Fruit fly (Drosophila melanogaster) whole organism, embryonic: Measurements from ENCODE around the gene dsx-c73A.

Experiments
- BEAF-32 ChIP-seq: fragments of 200-800 bp; sonication (Bioruptor generic); optimal IDR thresholded peaks from 3 replicates; lab custom pipeline; 2017; ENCODE audit warnings: missing biosample characterization, missing genetic modification characterization, mild to moderate bottlenecking, moderate library complexity, missing genetic modification reagents
- Blimp-1 ChIP-seq: fragments of 200-800 bp; sonication (Bioruptor generic); optimal IDR thresholded peaks from 3 replicates; lab custom pipeline; 2018; ENCODE audit warnings: missing biosample characterization, missing genetic modification characterization, mild to moderate bottlenecking, moderate library complexity, missing genetic modification reagents
- CG11695 ChIP-seq: fragments of 200-800 bp; sonication (Bioruptor generic); IDR thresholded peaks from 3 replicates; pipeline ENCODE4 v1.3.6; 2022; ENCODE audit warnings: missing biosample characterization, missing genetic modification characterization
- CG12391 ChIP-seq: fragments of 200-800 bp; sonication (Bioruptor generic); optimal IDR thresholded peaks from 3 replicates; lab custom pipeline; 2018; ENCODE audit warnings: missing biosample characterization, mild to moderate bottlenecking, missing genetic modification characterization, moderate library complexity
- CG14667 ChIP-seq: fragments of 200-800 bp; sonication (Bioruptor generic); IDR thresholded peaks from 2 replicates; pipeline ENCODE4 v1.3.6; 2022; ENCODE audit warnings: missing biosample characterization, missing genetic modification characterization
- CG14710 ChIP-seq: fragments of 200-800 bp; sonication (Bioruptor generic); optimal IDR thresholded peaks from 3 replicates; lab custom pipeline; 2019; ENCODE audit warnings: missing biosample characterization, mild to moderate bottlenecking, missing genetic modification characterization, moderate library complexity
- CG15514 ChIP-seq: fragments of 200-800 bp; sonication (Bioruptor generic); optimal IDR thresholded peaks from 3 replicates; lab custom pipeline; 2017; ENCODE audit warnings: missing biosample characterization, missing genetic modification characterization, mild to moderate bottlenecking, moderate library complexity, missing genetic modification reagents
- CG18011 ChIP-seq: fragments of 200-800 bp; sonication (Bioruptor generic); optimal IDR thresholded peaks from 2 replicates; lab custom pipeline; 2017; ENCODE audit warnings: missing biosample characterization, missing genetic modification characterization, mild to moderate bottlenecking, moderate library complexity, missing genotype
- CG18599 ChIP-seq: fragments of 200-800 bp; sonication (Bioruptor generic); optimal IDR thresholded peaks from 3 replicates; lab custom pipeline; 2017; ENCODE audit warnings: missing biosample characterization, missing genetic modification characterization, mild to moderate bottlenecking, moderate library complexity, missing genetic modification reagents
- CG32772 ChIP-seq: fragments of 200-800 bp; sonication (Bioruptor generic); IDR thresholded peaks from 2 replicates; pipeline ENCODE4 v1.3.6; 2022; ENCODE audit warnings: missing biosample characterization, missing genetic modification characterization
- CG34376 ChIP-seq: fragments of 200-800 bp; sonication (Bioruptor generic); optimal IDR thresholded peaks from 2 replicates; lab custom pipeline; 2018; ENCODE audit warnings: missing biosample characterization, mild to moderate bottlenecking, missing genetic modification characterization
- CG42726 ChIP-seq: fragments of 200-800 bp; sonication (Bioruptor generic); IDR thresholded peaks from 2 replicates; pipeline ENCODE4 v1.3.6; 2022; ENCODE audit warnings: missing biosample characterization, missing genetic modification characterization; ENCODE audit not compliant: partially characterized antibody
- CG8478 ChIP-seq: fragments of >200 bp; optimal IDR thresholded peaks from 2 replicates; lab custom pipeline; 2018
- CTCF ChIP-seq: fragments of 200-800 bp; sonication (Bioruptor generic); optimal IDR thresholded peaks from 2 replicates; lab custom pipeline; 2017; ENCODE audit warnings: missing biosample characterization, mild to moderate bottlenecking, missing genetic modification characterization, moderate library complexity
- CrebB ChIP-seq: fragments of 200-800 bp; sonication (Bioruptor generic); optimal IDR thresholded peaks from 3 replicates; lab custom pipeline; 2018; ENCODE audit warnings: missing biosample characterization, mild to moderate bottlenecking, missing genetic modification characterization
- Dbx ChIP-seq: fragments of 200-800 bp; sonication (Bioruptor generic); IDR thresholded peaks from 3 replicates; pipeline ENCODE4 v1.3.6; 2022; ENCODE audit warnings: missing biosample characterization, missing genetic modification characterization
- E2f2 ChIP-seq: fragments of 200-800 bp; sonication (Bioruptor generic); IDR thresholded peaks from 2 replicates; pipeline ENCODE4 v1.3.6; 2022; ENCODE audit warnings: missing biosample characterization, missing genetic modification characterization
- Ets97D ChIP-seq: fragments of 200-800 bp; sonication (Bioruptor generic); optimal IDR thresholded peaks from 3 replicates; lab custom pipeline; 2016; ENCODE audit warnings: missing biosample characterization, missing genetic modification characterization
- Fer3 ChIP-seq: fragments of 200-800 bp; sonication (Bioruptor generic); optimal IDR thresholded peaks from 2 replicates; lab custom pipeline; 2018; ENCODE audit warnings: missing biosample characterization, mild to moderate bottlenecking, missing genetic modification characterization, moderate library complexity
- NC2β ChIP-seq: fragments of 200-800 bp; sonication (Bioruptor generic); optimal IDR thresholded peaks from 2 replicates; lab custom pipeline; 2016; ENCODE audit warnings: missing biosample characterization, missing genetic modification characterization
- NK7.1 ChIP-seq: fragments of 200-800 bp; sonication (Bioruptor generic); optimal IDR thresholded peaks from 3 replicates; lab custom pipeline; 2016; ENCODE audit warnings: missing biosample characterization, missing genetic modification characterization
- Scr ChIP-seq: fragments of 200-800 bp; sonication (Bioruptor generic); IDR thresholded peaks from 2 replicates; pipeline ENCODE4 v1.3.6; 2022; ENCODE audit warnings: missing biosample characterization, missing genetic modification characterization; ENCODE audit not compliant: partially characterized antibody
- Sry-δ ChIP-seq: fragments of 200-800 bp; sonication (Bioruptor generic); optimal IDR thresholded peaks from 2 replicates; lab custom pipeline; 2016; ENCODE audit warnings: missing biosample characterization, missing genetic modification characterization
- Stat92E ChIP-seq, 3 experiments: fragments of >200 bp in 2 of 3; fragments of 200-800 bp in 1 of 3; sonication (Bioruptor generic) in 1 of 3; optimal IDR thresholded peaks; 2 replicates each; lab custom pipeline; 2017 to 2019; ENCODE audit warnings: missing biosample characterization in 3 of 3, missing genetic modification characterization in 3 of 3, mild to moderate bottlenecking in 1 of 3, moderate library complexity in 1 of 3
- Trl ChIP-seq, 3 experiments: fragments of >200 bp in 2 of 3; fragments of 200-800 bp in 1 of 3; sonication (Bioruptor generic) in 1 of 3; optimal IDR thresholded peaks; 2 replicates in 1 of 3; 3 replicates in 2 of 3; lab custom pipeline; 2016 to 2017; ENCODE audit warnings: missing biosample characterization in 1 of 3, missing genetic modification characterization in 1 of 3
- YL-1 ChIP-seq: fragments of 200-800 bp; sonication (Bioruptor generic); optimal IDR thresholded peaks from 3 replicates; lab custom pipeline; 2017; ENCODE audit warnings: missing biosample characterization, mild to moderate bottlenecking, missing genetic modification characterization
- ato ChIP-seq: fragments of 200-800 bp; sonication (Bioruptor generic); IDR thresholded peaks from 2 replicates; pipeline ENCODE4 v1.3.6; 2022; ENCODE audit warnings: missing biosample characterization, missing genetic modification characterization; ENCODE audit not compliant: partially characterized antibody
- bigmax ChIP-seq: fragments of 200-800 bp; sonication (Bioruptor generic); optimal IDR thresholded peaks from 2 replicates; lab custom pipeline; 2018; ENCODE audit warnings: missing biosample characterization, mild to moderate bottlenecking, missing genetic modification characterization
- bsh ChIP-seq, 2 experiments: fragments of 200-800 bp; sonication (Bioruptor generic); optimal IDR thresholded peaks; 2 replicates each; lab custom pipeline; 2017 to 2018; ENCODE audit warnings: mild to moderate bottlenecking in 2 of 2, missing biosample characterization in 2 of 2, missing genetic modification characterization in 2 of 2, moderate library complexity in 1 of 2
- cg ChIP-seq: fragments of 200-800 bp; sonication (Bioruptor generic); optimal IDR thresholded peaks from 3 replicates; lab custom pipeline; 2019; ENCODE audit warnings: missing biosample characterization, mild to moderate bottlenecking, missing genetic modification characterization, moderate library complexity
- fd3F ChIP-seq: fragments of 200-800 bp; sonication (Bioruptor generic); optimal IDR thresholded peaks from 2 replicates; lab custom pipeline; 2018; ENCODE audit warnings: missing biosample characterization, mild to moderate bottlenecking, missing genetic modification characterization, moderate library complexity
- ftz-f1 ChIP-seq: fragments of 200-800 bp; sonication (Bioruptor generic); optimal IDR thresholded peaks from 2 replicates; lab custom pipeline; 2016; ENCODE audit warnings: missing biosample characterization, missing genetic modification characterization
- fu2 ChIP-seq: fragments of 200-800 bp; sonication (Bioruptor generic); optimal IDR thresholded peaks from 2 replicates; lab custom pipeline; 2016; ENCODE audit warnings: missing biosample characterization, missing genetic modification characterization
- hbn ChIP-seq: fragments of 200-800 bp; sonication (Bioruptor generic); IDR thresholded peaks from 2 replicates; pipeline ENCODE4 v1.3.6; 2022; ENCODE audit warnings: missing biosample characterization, missing genetic modification characterization; ENCODE audit not compliant: partially characterized antibody
- nmo ChIP-seq: fragments of 200-800 bp; sonication (Bioruptor generic); optimal IDR thresholded peaks from 2 replicates; lab custom pipeline; 2018; ENCODE audit warnings: missing biosample characterization, mild to moderate bottlenecking, missing genetic modification characterization, moderate library complexity
- peb ChIP-seq: fragments of 200-800 bp; sonication (Bioruptor generic); IDR thresholded peaks from 2 replicates; pipeline ENCODE4 v1.3.6; 2022; ENCODE audit warnings: missing biosample characterization, missing genetic modification characterization
- phol ChIP-seq: fragments of 200-800 bp; sonication (Bioruptor generic); optimal IDR thresholded peaks from 3 replicates; lab custom pipeline; 2018; ENCODE audit warnings: missing biosample characterization, mild to moderate bottlenecking, missing genetic modification characterization, moderate library complexity
- pnt ChIP-seq: fragments of 200-800 bp; sonication (Bioruptor generic); optimal IDR thresholded peaks from 3 replicates; lab custom pipeline; 2016; ENCODE audit warnings: missing biosample characterization, missing genetic modification characterization
- prd ChIP-seq, 3 experiments: fragments of >200 bp in 2 of 3; fragments of 200-800 bp in 1 of 3; sonication (Bioruptor generic) in 1 of 3; optimal IDR thresholded peaks in 2 of 3; IDR thresholded peaks in 1 of 3; 2 replicates in 2 of 3; 3 replicates in 1 of 3; pipeline versions ENCODE4 v1.3.6 to Lab custom; 2017 to 2022; ENCODE audit warnings: missing biosample characterization in 1 of 3, missing genetic modification characterization in 1 of 3
- pzg ChIP-seq: fragments of 200-800 bp; sonication (Bioruptor generic); optimal IDR thresholded peaks from 3 replicates; lab custom pipeline; 2018; ENCODE audit warnings: missing biosample characterization, mild to moderate bottlenecking, missing genetic modification characterization, moderate library complexity
- run ChIP-seq: fragments of 200-800 bp; sonication (Bioruptor generic); optimal IDR thresholded peaks from 3 replicates; lab custom pipeline; 2018; ENCODE audit warnings: missing biosample characterization, mild to moderate bottlenecking, missing genetic modification characterization
- sna ChIP-seq: fragments of 200-800 bp; sonication (Bioruptor generic); IDR thresholded peaks from 2 replicates; pipeline ENCODE4 v1.3.6; 2022; ENCODE audit warnings: missing biosample characterization, missing genetic modification characterization; ENCODE audit not compliant: partially characterized antibody
- tna ChIP-seq: fragments of 200-800 bp; sonication (Bioruptor generic); IDR thresholded peaks from 2 replicates; pipeline ENCODE4 v1.3.6; 2022; ENCODE audit warnings: missing biosample characterization, missing genetic modification characterization; ENCODE audit not compliant: partially characterized antibody
- vvl ChIP-seq: fragments of 200-800 bp; sonication (Bioruptor generic); IDR thresholded peaks from 2 replicates; pipeline ENCODE4 v1.3.6; 2022; ENCODE audit warnings: missing biosample characterization, missing genetic modification characterization
- zen ChIP-seq: fragments of 200-800 bp; sonication (Bioruptor generic); optimal IDR thresholded peaks from 3 replicates; lab custom pipeline; 2018; ENCODE audit warnings: missing biosample characterization, mild to moderate bottlenecking, missing genetic modification characterization, moderate library complexity

dsx-c73A gene

DNA sequence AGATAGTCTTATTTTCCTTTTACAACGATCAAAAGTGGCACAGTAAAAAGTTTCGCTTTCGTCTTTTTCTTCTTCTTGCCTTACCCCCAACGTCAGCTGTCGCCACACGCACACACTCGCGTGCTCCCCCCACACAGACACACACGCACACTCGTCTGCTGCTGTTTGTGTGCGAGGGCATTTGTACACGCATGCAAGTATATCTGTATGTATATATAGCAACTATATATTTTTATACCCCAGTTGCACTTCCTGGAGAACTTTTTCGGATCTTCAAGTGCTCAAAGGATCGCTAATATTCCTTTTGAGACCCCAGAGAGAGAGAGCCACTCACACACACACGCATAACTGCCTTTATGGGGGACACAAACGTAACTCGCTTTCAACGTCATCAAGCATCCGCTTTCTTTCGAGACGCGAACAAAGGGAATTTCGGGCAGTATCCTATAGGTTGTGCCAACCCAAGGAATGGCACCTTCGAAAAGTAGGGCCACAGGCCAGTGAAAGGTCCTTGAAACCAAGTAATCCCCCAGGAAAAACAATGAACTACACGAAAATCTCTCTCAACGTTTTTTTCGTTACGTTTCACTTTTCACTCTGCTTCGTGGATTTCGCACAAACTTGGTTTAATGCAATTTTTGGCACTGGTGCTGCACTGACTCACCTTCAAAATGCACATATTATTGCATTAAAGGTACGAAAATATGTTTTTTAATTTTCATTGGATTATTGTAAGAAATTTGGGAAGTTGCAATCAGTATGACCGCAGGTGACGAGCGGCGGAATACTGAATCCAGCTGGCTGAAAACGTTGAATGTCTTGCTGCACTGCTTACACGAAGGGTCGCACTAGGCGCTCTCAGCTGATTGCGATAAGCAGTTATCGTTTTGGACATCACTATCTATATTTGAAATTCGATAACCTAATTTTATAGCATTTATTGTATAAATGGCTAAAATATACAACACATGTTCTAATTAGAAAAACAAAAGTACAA, 73.7 kb downstream of the dsx-c73A start, which contains the start of gene roq (continued):
- TF ChIP-seq tna, result peak; percentile 46
- TF ChIP-seq CrebB, result peak; percentile 14
- TF ChIP-seq pzg (GFP tag; lab: Kevin White, UChicago), result peak; percentile 94
- no peak for TF ChIP-seq fu2
- TF ChIP-seq Trl (optimal IDR thresholded peaks at IDR 0.05; lab: Kevin White, UChicago), result peak; percentile 23 to 46
- TF ChIP-seq Trl (GFP tag; optimal IDR thresholded peaks at IDR 0.05; lab: Kevin White, UChicago), result no peak
- TF ChIP-seq Blimp-1 (GFP tag; lab: Kevin White, UChicago), result peak; percentile 92
- TF ChIP-seq bsh (GFP tag; optimal IDR thresholded peaks at IDR 0.05; lab: Kevin White, UChicago), result peak in 1 of 2 experiments; percentile 27
- no peak for TF ChIP-seq CG18599 (GFP tag; lab: Kevin White, UChicago)
- TF ChIP-seq CG12391 (tag; lab: Kevin White, UChicago), result peak; percentile 24
- no peak for TF ChIP-seq ftz-f1 (GFP tag; lab: Kevin White, UChicago)
- TF ChIP-seq CTCF, result peak; percentile 28
- TF ChIP-seq NK7.1 (GFP tag; lab: Kevin White, UChicago), result no peak
- TF ChIP-seq CG15514 (GFP tag; lab: Kevin White, UChicago), result peak; percentile 53
- peak; percentile 17 for TF ChIP-seq NC2β (GFP tag; lab: Kevin White, UChicago)
- TF ChIP-seq Sry-δ (GFP tag; lab: Kevin White, UChicago), result peak; percentile 74
- TF ChIP-seq CG14667 (GFP tag; lab: Robert Waterston, UW), result no peak
- peak; percentile 38 for TF ChIP-seq Scr
- TF ChIP-seq CG8478, result peak; percentile 86
- peak; percentile 46; the same call in 1 of the 2 replicates for TF ChIP-seq ato
- TF ChIP-seq peb (GFP tag; lab: Robert Waterston, UW), result no peak
- peak; percentile 17 for TF ChIP-seq CG34376 (GFP tag; lab: Kevin White, UChicago)
- TF ChIP-seq fd3F (GFP tag; lab: Kevin White, UChicago), result no peak
- peak; percentile 43 for TF ChIP-seq zen (tag; lab: Kevin White, UChicago)
- peak; percentile 98 for TF ChIP-seq cg
- TF ChIP-seq CG32772, result no peak
- peak; percentile 45 for TF ChIP-seq vvl (GFP tag; lab: Robert Waterston, UW)
- TF ChIP-seq hbn (GFP tag; lab: Robert Waterston, UW), result peak; percentile 44; the same call in 1 of the 2 replicates
- peak in 2 of 3 experiments; percentile 28 to 82 for TF ChIP-seq Stat92E (GFP tag; optimal IDR thresholded peaks at IDR 0.05; lab: Kevin White, UChicago)
- TF ChIP-seq CG18011 (GFP tag; lab: Kevin White, UChicago), result peak; percentile 24
- TF ChIP-seq bigmax, result peak; percentile 25
- TF ChIP-seq CG11695 (GFP tag; lab: Robert Waterston, UW), result no peak
- peak; percentile 57 for TF ChIP-seq nmo
- TF ChIP-seq prd (optimal IDR thresholded peaks at IDR 0.05; lab: Kevin White, UChicago), result no peak
- TF ChIP-seq prd (GFP tag; IDR thresholded peaks at IDR 0.05; lab: Robert Waterston, UW), result no peak
- peak; percentile 55 for TF ChIP-seq BEAF-32
- TF ChIP-seq E2f2, result peak; percentile 89
- TF ChIP-seq Ets97D (GFP tag; lab: Kevin White, UChicago), result peak; percentile 70
- 0 out of 3 replicates have a peak, but pooled peaks have one; percentile 46 for TF ChIP-seq Dbx (GFP tag; lab: Robert Waterston, UW)
- peak; percentile 66 for TF ChIP-seq YL-1 (GFP tag; lab: Kevin White, UChicago)
- peak; percentile 52 for TF ChIP-seq phol (tag; lab: Kevin White, UChicago)
- peak; percentile 57 for TF ChIP-seq CG14710 (tag; lab: Kevin White, UChicago)
- no peak for TF ChIP-seq Fer3
- no peak for TF ChIP-seq run
- 0 out of 2 replicates have a peak, but pooled peaks have one; percentile 19 for TF ChIP-seq sna
- TF ChIP-seq pnt, result no peak
- peak; percentile 62; the same call in 1 of the 2 replicates for TF ChIP-seq CG42726 (GFP tag; lab: Robert Waterston, UW)
